Fruit fly (Drosophila melanogaster) whole organism: ENCODE data around the gene Gpdh3.
A peak's percentile ranks its signal among the peaks of the same experiment; 100 is the strongest.

ENCODE experiments used
- CG8478 ChIP-seq: fragments of >200 bp; optimal IDR thresholded peaks from 2 replicates; lab custom pipeline; 2018; ENCODE audit warnings: inconsistent platforms
- Dll ChIP-seq: fragments of >200 bp; optimal IDR thresholded peaks from 2 replicates; lab custom pipeline; 2017
- EcR ChIP-seq, 2 experiments: fragments of >200 bp; optimal IDR thresholded peaks; 2 replicates each; lab custom pipeline; 2017; ENCODE audit warnings: missing biosample characterization in 2 of 2, missing genetic modification characterization in 2 of 2, missing genetic modification reagents in 2 of 2
- pan ChIP-seq: fragments of >200 bp; optimal IDR thresholded peaks from 2 replicates; lab custom pipeline; 2017
- psq ChIP-seq: fragments of >200 bp; optimal IDR thresholded peaks from 2 replicates; lab custom pipeline; 2017
- usp ChIP-seq: fragments of >200 bp; optimal IDR thresholded peaks from 2 replicates; lab custom pipeline; 2017; ENCODE audit warnings: missing biosample characterization, missing genetic modification characterization, mixed read lengths

The Gpdh3 gene

dm6 chr3R:22381735-22382134 lies at the start of gene Gpdh3:
Gene Gpdh3, plus strand, starts transcription at chr3R:22382035.
- TF ChIP-seq EcR (GFP tag; optimal IDR thresholded peaks at IDR 0.05; lab: Kevin White, UChicago): no peak
- TF ChIP-seq psq (lab: Kevin White, UChicago): no peak
- TF ChIP-seq usp (GFP tag; lab: Kevin White, UChicago): no peak
- TF ChIP-seq Dll (lab: Kevin White, UChicago): no peak
- TF ChIP-seq CG8478 (lab: Kevin White, UChicago): no peak
- no peak for TF ChIP-seq pan (lab: Kevin White, UChicago)

dm6 chr3R:22334050-22334449 lies 47.8 kb upstream of the Gpdh3 start, which contains the start of gene CG5391:
Gene CG5391, minus strand, starts transcription at chr3R:22334150.
- TF ChIP-seq pan (lab: Kevin White, UChicago) (no peak), usp (GFP tag; lab: Kevin White, UChicago) (no peak), Dll (lab: Kevin White, UChicago) (no peak), psq (lab: Kevin White, UChicago) (no peak), CG8478 (lab: Kevin White, UChicago) (no peak), EcR (GFP tag; optimal IDR thresholded peaks at IDR 0.05; lab: Kevin White, UChicago) (no peak)

- no peak for TF ChIP-seq psq (lab: Kevin White, UChicago)
- no peak for TF ChIP-seq usp (GFP tag; lab: Kevin White, UChicago)
- TF ChIP-seq pan (lab: Kevin White, UChicago): no peak
- no peak for TF ChIP-seq Dll (lab: Kevin White, UChicago)
- no peak for TF ChIP-seq CG8478 (lab: Kevin White, UChicago)
- TF ChIP-seq EcR (GFP tag; optimal IDR thresholded peaks at IDR 0.05; lab: Kevin White, UChicago): no peak
Measured at dm6 chr3R:22339510-22339909, 42.3 kb upstream of the Gpdh3 start.

- TF ChIP-seq EcR (GFP tag; optimal IDR thresholded peaks at IDR 0.05; lab: Kevin White, UChicago): no peak
- TF ChIP-seq Dll (lab: Kevin White, UChicago): no peak
- TF ChIP-seq psq (lab: Kevin White, UChicago): no peak
- TF ChIP-seq usp (GFP tag; lab: Kevin White, UChicago): no peak
- TF ChIP-seq pan (lab: Kevin White, UChicago): no peak
- TF ChIP-seq CG8478 (lab: Kevin White, UChicago): no peak
Measured at dm6 chr3R:22340207-22340606, 41.6 kb upstream of the Gpdh3 start, which contains the start of gene CG5388. Gene CG5388, minus strand, starts transcription at chr3R:22340307.

- no peak for TF ChIP-seq EcR (GFP tag; optimal IDR thresholded peaks at IDR 0.05; lab: Kevin White, UChicago)
- TF ChIP-seq pan (lab: Kevin White, UChicago): no peak
Measured at dm6 chr3R:22341652-22342051, 40.2 kb upstream of the Gpdh3 start.

- no peak for TF ChIP-seq EcR (GFP tag; optimal IDR thresholded peaks at IDR 0.05; lab: Kevin White, UChicago)
- TF ChIP-seq Dll (lab: Kevin White, UChicago): no peak
- TF ChIP-seq CG8478 (lab: Kevin White, UChicago): no peak
- no peak for TF ChIP-seq pan (lab: Kevin White, UChicago)
Measured at dm6 chr3R:22342151-22342550, 39.7 kb upstream of the Gpdh3 start, which contains the start of gene CG5386. Gene CG5386, minus strand, starts transcription at chr3R:22342251.

dm6 chr3R:22342708-22343107 lies 39.1 kb upstream of the Gpdh3 start:
- TF ChIP-seq Dll (lab: Kevin White, UChicago): no peak
- no peak for TF ChIP-seq EcR (GFP tag; optimal IDR thresholded peaks at IDR 0.05; lab: Kevin White, UChicago)
- no peak for TF ChIP-seq psq (lab: Kevin White, UChicago)
- no peak for TF ChIP-seq pan (lab: Kevin White, UChicago)
- TF ChIP-seq CG8478 (lab: Kevin White, UChicago): no peak
- no peak for TF ChIP-seq usp (GFP tag; lab: Kevin White, UChicago)

dm6 chr3R:22351396-22351795 lies 30.4 kb upstream of the Gpdh3 start, which contains the start of gene rdhB:
Gene rdhB, plus strand, starts transcription at chr3R:22351696.
- peak in 1 of 2 experiments; percentile 29 for TF ChIP-seq EcR (GFP tag; optimal IDR thresholded peaks at IDR 0.05; lab: Kevin White, UChicago)
- TF ChIP-seq usp (GFP tag; lab: Kevin White, UChicago): no peak
- TF ChIP-seq pan (lab: Kevin White, UChicago): no peak

- TF ChIP-seq CG8478 (lab: Kevin White, UChicago) (no peak), EcR (GFP tag; optimal IDR thresholded peaks at IDR 0.05; lab: Kevin White, UChicago) (no peak), psq (lab: Kevin White, UChicago) (no peak), Dll (lab: Kevin White, UChicago) (no peak), pan (lab: Kevin White, UChicago) (no peak), usp (GFP tag; lab: Kevin White, UChicago) (no peak)
Measured at dm6 chr3R:22356464-22357410, 25.1 kb upstream of the Gpdh3 start, which contains the start of gene Sar1. Gene Sar1, plus strand, starts transcription at chr3R:22356685.

dm6 chr3R:22357942-22358341 lies 23.9 kb upstream of the Gpdh3 start:
- TF ChIP-seq CG8478 (lab: Kevin White, UChicago) (no peak), usp (GFP tag; lab: Kevin White, UChicago) (no peak), psq (lab: Kevin White, UChicago) (no peak), EcR (GFP tag; optimal IDR thresholded peaks at IDR 0.05; lab: Kevin White, UChicago) (no peak), Dll (lab: Kevin White, UChicago) (no peak), pan (lab: Kevin White, UChicago) (no peak)

dm6 chr3R:22358810-22359209 lies 23.0 kb upstream of the Gpdh3 start:
- no peak for TF ChIP-seq psq (lab: Kevin White, UChicago)
- TF ChIP-seq Dll (lab: Kevin White, UChicago): no peak
- no peak for TF ChIP-seq pan (lab: Kevin White, UChicago)
- TF ChIP-seq usp (GFP tag; lab: Kevin White, UChicago): no peak
- TF ChIP-seq EcR (GFP tag; optimal IDR thresholded peaks at IDR 0.05; lab: Kevin White, UChicago): no peak
- TF ChIP-seq CG8478 (lab: Kevin White, UChicago): no peak
